Fruit fly (Drosophila melanogaster) whole organism, embryonic: ENCODE data around the gene gish.

Experiments
- CG13296 ChIP-seq: fragments of 200-800 bp; sonication (Bioruptor generic); optimal IDR thresholded peaks from 3 replicates; lab custom pipeline; 2018; ENCODE audit warnings: missing biosample characterization, mild to moderate bottlenecking, missing genetic modification characterization
- CG17802 ChIP-seq: fragments of 200-800 bp; sonication (Bioruptor generic); optimal IDR thresholded peaks from 2 replicates; lab custom pipeline; 2018; ENCODE audit warnings: missing biosample characterization, mild to moderate bottlenecking, missing genetic modification characterization, moderate library complexity
- CG9727 ChIP-seq: fragments of 200-800 bp; sonication (Bioruptor generic); optimal IDR thresholded peaks from 3 replicates; lab custom pipeline; 2017; ENCODE audit warnings: missing biosample characterization, mild to moderate bottlenecking, missing genetic modification characterization
- Sin3A ChIP-seq: fragments of >200 bp; optimal IDR thresholded peaks from 2 replicates; lab custom pipeline; 2018
- dm ChIP-seq: fragments of 200-800 bp; sonication (Bioruptor generic); optimal IDR thresholded peaks from 3 replicates; lab custom pipeline; 2016; ENCODE audit warnings: missing biosample characterization, missing genetic modification characterization
- hkb ChIP-seq, 2 experiments: fragments of 200-800 bp in 1 of 2; fragments of >200 bp in 1 of 2; sonication (Bioruptor generic) in 1 of 2; IDR thresholded peaks in 1 of 2; optimal IDR thresholded peaks in 1 of 2; 2 replicates each; pipeline versions ENCODE4 v1.3.6 to Lab custom; 2017 to 2022; ENCODE audit warnings: missing biosample characterization in 1 of 2, missing genetic modification characterization in 1 of 2

DNA sequence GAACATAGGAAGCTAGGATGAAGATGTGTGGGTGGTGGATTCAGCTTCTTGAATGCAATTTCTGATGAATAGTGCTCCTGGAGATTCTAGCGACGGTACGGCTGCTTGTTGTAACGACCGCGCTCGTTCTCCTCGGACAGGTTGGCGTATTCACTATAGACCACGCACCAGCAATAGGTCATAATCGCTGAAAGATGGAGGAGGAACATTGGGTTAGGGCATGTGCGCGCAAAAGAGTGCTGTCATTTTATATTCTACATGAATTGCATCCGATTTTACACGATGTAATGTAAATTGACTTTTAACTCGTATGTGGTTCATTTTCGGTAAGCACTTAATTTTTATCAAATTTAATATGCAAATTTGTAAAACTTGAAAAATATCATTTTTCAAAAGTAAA lies 78.8 kb downstream of the gish start:
- TF ChIP-seq CG17802 (tag; lab: Kevin White, UChicago), result no peak
- no peak for TF ChIP-seq CG9727
- TF ChIP-seq CG13296 (GFP tag; lab: Kevin White, UChicago), result no peak
- no peak for TF ChIP-seq dm (GFP tag; lab: Kevin White, UChicago)
- no peak for TF ChIP-seq Sin3A (lab: Kevin White, UChicago)
- no peak for TF ChIP-seq hkb (optimal IDR thresholded peaks at IDR 0.05; lab: Kevin White, UChicago)
- no peak for TF ChIP-seq hkb (GFP tag; IDR thresholded peaks at IDR 0.05; lab: Robert Waterston, UW)
